Worm (Caenorhabditis elegans) whole organism, L2 larva: Measurements from ENCODE around the gene srz-82.

ENCODE experiments used
- C34F6.9 ChIP-seq: fragments of 150-350 bp; optimal IDR thresholded peaks from 2 replicates; lab custom pipeline; 2014; ENCODE audit warnings: missing biosample characterization, missing genetic modification characterization
- F13H6.1 ChIP-seq: sonication (generic microtip); optimal IDR thresholded peaks from 2 replicates; lab custom pipeline; 2016; ENCODE audit warnings: missing genetic modification characterization, missing compliant biosample characterization
- R02D3.7 ChIP-seq: fragments of 150-350 bp; optimal IDR thresholded peaks from 2 replicates; lab custom pipeline; 2014; ENCODE audit warnings: missing biosample characterization, missing genetic modification characterization
- Y55F3AM.14 ChIP-seq: fragments of 200-800 bp; sonication (Bioruptor generic); optimal IDR thresholded peaks from 2 replicates; lab custom pipeline; 2018; ENCODE audit warnings: mild to moderate bottlenecking, missing genetic modification characterization, missing compliant biosample characterization
- alr-1 ChIP-seq: fragments of 150-350 bp; optimal IDR thresholded peaks from 2 replicates; lab custom pipeline; 2014; ENCODE audit warnings: missing biosample characterization, missing genetic modification characterization
- aly-2 ChIP-seq: fragments of 150-350 bp; optimal IDR thresholded peaks from 2 replicates; lab custom pipeline; 2014; ENCODE audit warnings: missing biosample characterization, missing genetic modification characterization
- ama-1 ChIP-seq: fragments of 150-350 bp; optimal IDR thresholded peaks from 2 replicates; lab custom pipeline; 2018; ENCODE audit warnings: inconsistent platforms
- blmp-1 ChIP-seq: sonication (generic microtip); optimal IDR thresholded peaks from 2 replicates; lab custom pipeline; 2017; ENCODE audit warnings: missing genetic modification characterization, mild to moderate bottlenecking, missing compliant biosample characterization, antibody characterized with exemption, moderate library complexity; ENCODE audit not compliant: insufficient read depth
- ceh-16 ChIP-seq: fragments of 150-350 bp; optimal IDR thresholded peaks from 2 replicates; lab custom pipeline; 2014; ENCODE audit warnings: missing biosample characterization, missing genetic modification characterization
- ceh-82 ChIP-seq: fragments of 150-350 bp; optimal IDR thresholded peaks from 2 replicates; lab custom pipeline; 2014; ENCODE audit warnings: missing biosample characterization, missing genetic modification characterization
- crh-2 ChIP-seq: sonication (generic microtip); optimal IDR thresholded peaks from 2 replicates; lab custom pipeline; 2017; ENCODE audit warnings: missing biosample characterization, missing genetic modification characterization
- dmd-4 ChIP-seq: sonication (generic microtip); optimal IDR thresholded peaks from 2 replicates; lab custom pipeline; 2017; ENCODE audit warnings: missing biosample characterization, missing genetic modification characterization
- egl-27 ChIP-seq: sonication (generic microtip); optimal IDR thresholded peaks from 3 replicates; lab custom pipeline; 2017; ENCODE audit warnings: missing biosample characterization, missing genetic modification reagents, missing genetic modification characterization
- elt-1 ChIP-seq: fragments of 150-350 bp; optimal IDR thresholded peaks from 2 replicates; lab custom pipeline; 2014; ENCODE audit warnings: missing biosample characterization, missing genetic modification characterization
- elt-3 ChIP-seq: sonication (generic microtip); optimal IDR thresholded peaks from 2 replicates; lab custom pipeline; 2017; ENCODE audit warnings: missing biosample characterization, missing genetic modification characterization
- fos-1 ChIP-seq: fragments of 150-350 bp; optimal IDR thresholded peaks from 2 replicates; lab custom pipeline; 2014; ENCODE audit warnings: missing biosample characterization, missing genetic modification characterization
- gmeb-1 ChIP-seq: fragments of 150-350 bp; optimal IDR thresholded peaks from 2 replicates; lab custom pipeline; 2014; ENCODE audit warnings: missing biosample characterization, missing genetic modification characterization
- lin-39 ChIP-seq: fragments of 150-350 bp; optimal IDR thresholded peaks from 2 replicates; lab custom pipeline; 2014; ENCODE audit warnings: missing biosample characterization, missing genetic modification reagents, missing genetic modification characterization
- lsy-2 ChIP-seq, 2 experiments: fragments of 150-350 bp in 1 of 2; sonication (generic microtip) in 1 of 2; optimal IDR thresholded peaks; 2 replicates each; lab custom pipeline; 2014 to 2017; ENCODE audit warnings: missing biosample characterization in 2 of 2, missing genetic modification characterization in 2 of 2
- mab-5 ChIP-seq: fragments of 150-350 bp; optimal IDR thresholded peaks from 2 replicates; lab custom pipeline; 2014; ENCODE audit warnings: missing biosample characterization, missing genetic modification characterization
- nhr-11 ChIP-seq: fragments of 150-350 bp; optimal IDR thresholded peaks from 2 replicates; lab custom pipeline; 2014; ENCODE audit warnings: missing biosample characterization, missing genetic modification characterization
- nhr-12 ChIP-seq: fragments of 150-350 bp; optimal IDR thresholded peaks from 2 replicates; lab custom pipeline; 2014; ENCODE audit warnings: missing biosample characterization, missing genetic modification characterization
- nhr-129 ChIP-seq: fragments of 150-350 bp; optimal IDR thresholded peaks from 2 replicates; lab custom pipeline; 2014; ENCODE audit warnings: missing biosample characterization, missing genetic modification characterization
- nhr-21 ChIP-seq: fragments of 150-350 bp; optimal IDR thresholded peaks from 2 replicates; lab custom pipeline; 2014; ENCODE audit warnings: missing biosample characterization, missing genetic modification characterization
- nhr-237 ChIP-seq: fragments of 150-350 bp; optimal IDR thresholded peaks from 2 replicates; lab custom pipeline; 2014; ENCODE audit warnings: missing biosample characterization, missing genetic modification characterization
- nhr-77 ChIP-seq: fragments of 150-350 bp; optimal IDR thresholded peaks from 2 replicates; lab custom pipeline; 2014; ENCODE audit warnings: missing biosample characterization, missing genetic modification characterization
- peb-1 ChIP-seq: fragments of 150-350 bp; optimal IDR thresholded peaks from 2 replicates; lab custom pipeline; 2014; ENCODE audit warnings: missing biosample characterization, missing genetic modification characterization
- skn-1 ChIP-seq: sonication (generic microtip); optimal IDR thresholded peaks from 2 replicates; lab custom pipeline; 2017; ENCODE audit warnings: missing biosample characterization, missing genetic modification characterization
- sma-3 ChIP-seq: sonication (generic microtip); optimal IDR thresholded peaks from 2 replicates; lab custom pipeline; 2016; ENCODE audit warnings: missing genetic modification reagents, missing genetic modification characterization, missing compliant biosample characterization
- sma-9 ChIP-seq, 2 experiments: fragments of 150-350 bp in 1 of 2; sonication (generic microtip) in 1 of 2; optimal IDR thresholded peaks; 2 replicates each; lab custom pipeline; 2014 to 2016; ENCODE audit warnings: missing genetic modification characterization in 2 of 2, mild to moderate bottlenecking in 1 of 2, missing biosample characterization in 1 of 2, missing compliant biosample characterization in 1 of 2, missing genetic modification reagents in 1 of 2, moderate library complexity in 1 of 2
- snpc-4 ChIP-seq: fragments of 150-350 bp; optimal IDR thresholded peaks from 2 replicates; lab custom pipeline; 2014; ENCODE audit warnings: missing biosample characterization, missing genetic modification characterization
- unc-39 ChIP-seq: fragments of 150-350 bp; optimal IDR thresholded peaks from 2 replicates; lab custom pipeline; 2014; ENCODE audit warnings: missing biosample characterization, missing genetic modification characterization
- unc-55 ChIP-seq: fragments of 150-350 bp; sonication (generic microtip); optimal IDR thresholded peaks from 3 replicates; lab custom pipeline; 2014; ENCODE audit warnings: missing biosample characterization, missing genetic modification reagents, missing genetic modification characterization
- unc-62 ChIP-seq: fragments of 150-350 bp; optimal IDR thresholded peaks from 2 replicates; lab custom pipeline; 2014; ENCODE audit warnings: missing biosample characterization, missing genetic modification reagents, missing genetic modification characterization
- ztf-1 ChIP-seq: fragments of 200-800 bp; sonication (Bioruptor generic); conservative IDR thresholded peaks from 2 replicates; pipeline ENCODE4 v1.3.6; 2022; ENCODE audit warnings: missing genetic modification characterization, missing compliant biosample characterization
- ztf-11 ChIP-seq: sonication (generic microtip); optimal IDR thresholded peaks from 2 replicates; lab custom pipeline; 2017; ENCODE audit warnings: missing biosample characterization, missing genetic modification characterization
- ztf-4 ChIP-seq: fragments of 150-350 bp; optimal IDR thresholded peaks from 2 replicates; lab custom pipeline; 2014; ENCODE audit warnings: missing biosample characterization, missing genetic modification characterization

The srz-82 gene

ce11 chrIV:3478911-3479385, 3.7 kb upstream of the srz-82 start, which contains the start of the genes srz-70 and C09G12.5:
TSS of gene srz-70 (minus strand) at chrIV:3479011.
TSS of gene C09G12.5 (plus strand) at chrIV:3479335.
- TF ChIP-seq F13H6.1 (tag; lab: Kevin White, UChicago), result no peak
- TF ChIP-seq elt-1 (tag; lab: Kevin White, UChicago), result no peak
- TF ChIP-seq ama-1 (lab: Kevin White, UChicago), result no peak
- no peak for TF ChIP-seq aly-2
- TF ChIP-seq ztf-4, result no peak
- no peak for TF ChIP-seq sma-3 (GFP tag; lab: Kevin White, UChicago)
- TF ChIP-seq lsy-2 (tag; optimal IDR thresholded peaks at IDR 0.05; lab: Kevin White, UChicago), result no peak
- no peak for TF ChIP-seq R02D3.7 (tag; lab: Kevin White, UChicago)
- no peak for TF ChIP-seq C34F6.9 (tag; lab: Kevin White, UChicago)
- no peak for TF ChIP-seq alr-1 (tag; lab: Kevin White, UChicago)
- TF ChIP-seq skn-1 (tag; lab: Kevin White, UChicago), result no peak
- TF ChIP-seq blmp-1 (tag; lab: Kevin White, UChicago), result no peak
- TF ChIP-seq nhr-237 (tag; lab: Kevin White, UChicago), result no peak
- TF ChIP-seq unc-55, result no peak
- TF ChIP-seq, all 48 proteins: peak for 0

ce11 chrIV:3481760-3482159, 935 bp upstream of the srz-82 start, which contains the start of gene srz-37:
TSS of gene srz-37 (minus strand) at chrIV:3481860.
- TF ChIP-seq lsy-2 (tag; optimal IDR thresholded peaks at IDR 0.05; lab: Kevin White, UChicago), result no peak
- no peak for TF ChIP-seq egl-27 (tag; lab: Kevin White, UChicago)
- TF ChIP-seq C34F6.9 (tag; lab: Kevin White, UChicago), result no peak
- no peak for TF ChIP-seq Y55F3AM.14 (GFP tag; lab: Kevin White, UChicago)
- no peak for TF ChIP-seq gmeb-1 (tag; lab: Kevin White, UChicago)
- no peak for TF ChIP-seq mab-5
- no peak for TF ChIP-seq nhr-21 (tag; lab: Kevin White, UChicago)
- no peak for TF ChIP-seq dmd-4 (tag; lab: Kevin White, UChicago)
- TF ChIP-seq fos-1, result no peak
- TF ChIP-seq crh-2, result no peak
- TF ChIP-seq peb-1, result no peak
- no peak for TF ChIP-seq blmp-1 (tag; lab: Kevin White, UChicago)
- no peak for TF ChIP-seq unc-62 (GFP tag; lab: Kevin White, UChicago)
- TF ChIP-seq ztf-11 (tag; lab: Kevin White, UChicago), result no peak
- TF ChIP-seq snpc-4 (tag; lab: Kevin White, UChicago), result no peak
- no peak for TF ChIP-seq ztf-1
- TF ChIP-seq F13H6.1 (tag; lab: Kevin White, UChicago), result no peak
- no peak for TF ChIP-seq nhr-11 (tag; lab: Kevin White, UChicago)

ce11 chrIV:3491477-3491876, 8.8 kb downstream of the srz-82 start, which contains the start of gene srz-78:
TSS of gene srz-78 (plus strand) at chrIV:3491777.
- no peak for TF ChIP-seq ceh-16 (tag; lab: Kevin White, UChicago)
- TF ChIP-seq nhr-129 (tag; lab: Kevin White, UChicago), result no peak
- no peak for TF ChIP-seq egl-27 (tag; lab: Kevin White, UChicago)
- no peak for TF ChIP-seq ztf-1
- TF ChIP-seq nhr-77 (tag; lab: Kevin White, UChicago), result no peak
- TF ChIP-seq elt-3, result no peak
- no peak for TF ChIP-seq unc-55
- no peak for TF ChIP-seq fos-1
- no peak for TF ChIP-seq aly-2
- TF ChIP-seq ama-1 (lab: Kevin White, UChicago), result no peak

ce11 chrIV:3493310-3493709, 10.6 kb downstream of the srz-82 start, which contains the start of gene srz-79:
TSS of gene srz-79 (plus strand) at chrIV:3493610.
- TF ChIP-seq aly-2 (no peak), C34F6.9 (tag; lab: Kevin White, UChicago) (no peak)
- TF ChIP-seq, all 48 proteins: peak for 0

ce11 chrIV:3496358-3496757, 13.7 kb downstream of the srz-82 start, which contains the start of gene C09G12.17:
TSS of gene C09G12.17 (minus strand) at chrIV:3496458.
- no peak for TF ChIP-seq ztf-4
- no peak for TF ChIP-seq nhr-12 (tag; lab: Kevin White, UChicago)
- no peak for TF ChIP-seq sma-9 (GFP tag; optimal IDR thresholded peaks at IDR 0.05; lab: Kevin White, UChicago)
- TF ChIP-seq sma-9 (tag; optimal IDR thresholded peaks at IDR 0.05; lab: Kevin White, UChicago), result no peak
- no peak for TF ChIP-seq peb-1
- TF ChIP-seq R02D3.7 (tag; lab: Kevin White, UChicago), result no peak
- TF ChIP-seq alr-1 (tag; lab: Kevin White, UChicago), result no peak
- no peak for TF ChIP-seq unc-62 (GFP tag; lab: Kevin White, UChicago)
- TF ChIP-seq sma-3 (GFP tag; lab: Kevin White, UChicago), result no peak
- no peak for TF ChIP-seq ztf-11 (tag; lab: Kevin White, UChicago)
- TF ChIP-seq lin-39, result no peak
- TF ChIP-seq unc-39, result no peak
- no peak for TF ChIP-seq ceh-82 (tag; lab: Kevin White, UChicago)
- TF ChIP-seq nhr-21 (tag; lab: Kevin White, UChicago), result no peak
- TF ChIP-seq elt-1 (tag; lab: Kevin White, UChicago), result no peak
- TF ChIP-seq Y55F3AM.14 (GFP tag; lab: Kevin White, UChicago), result no peak
- no peak for TF ChIP-seq snpc-4 (tag; lab: Kevin White, UChicago)
- no peak for TF ChIP-seq blmp-1 (tag; lab: Kevin White, UChicago)
